Fruit fly (Drosophila melanogaster) whole organism, embryonic: Measurements from ENCODE around the gene CG3632.

ENCODE experiments used
- Bteb2 ChIP-seq: fragments of 200-800 bp; sonication (Bioruptor generic); optimal IDR thresholded peaks from 2 replicates; lab custom pipeline; 2016; ENCODE audit warnings: missing biosample characterization, missing genetic modification characterization
- CG12769 ChIP-seq: fragments of 200-800 bp; sonication (Bioruptor generic); optimal IDR thresholded peaks from 2 replicates; lab custom pipeline; 2019; ENCODE audit warnings: missing biosample characterization, mild to moderate bottlenecking, missing genetic modification characterization, moderate library complexity
- CG14050 ChIP-seq: fragments of 200-800 bp; sonication (Bioruptor generic); IDR thresholded peaks from 3 replicates; pipeline ENCODE4 v1.3.6; 2022; ENCODE audit warnings: missing biosample characterization, missing genetic modification characterization
- CG14667 ChIP-seq: fragments of 200-800 bp; sonication (Bioruptor generic); IDR thresholded peaks from 2 replicates; pipeline ENCODE4 v1.3.6; 2022; ENCODE audit warnings: missing biosample characterization, missing genetic modification characterization
- CG16813 ChIP-seq: fragments of 200-800 bp; sonication (Bioruptor generic); IDR thresholded peaks from 3 replicates; pipeline ENCODE4 v1.3.6; 2022; ENCODE audit warnings: missing biosample characterization, missing genetic modification characterization; ENCODE audit not compliant: partially characterized antibody
- CG17912 ChIP-seq: fragments of 200-800 bp; sonication (Bioruptor generic); optimal IDR thresholded peaks from 2 replicates; lab custom pipeline; 2018; ENCODE audit warnings: missing biosample characterization, mild to moderate bottlenecking, missing genetic modification characterization
- CG18619 ChIP-seq: fragments of 200-800 bp; sonication (Bioruptor generic); optimal IDR thresholded peaks from 3 replicates; lab custom pipeline; 2017; ENCODE audit warnings: missing biosample characterization, mild to moderate bottlenecking, missing genetic modification characterization
- CG2202 ChIP-seq: fragments of 200-800 bp; sonication (Bioruptor generic); optimal IDR thresholded peaks from 2 replicates; lab custom pipeline; 2018; ENCODE audit warnings: missing biosample characterization, mild to moderate bottlenecking, missing genetic modification characterization
- CG2712 ChIP-seq: fragments of 200-800 bp; optimal IDR thresholded peaks from 3 replicates; lab custom pipeline; 2019; ENCODE audit warnings: missing biosample characterization, mild to moderate bottlenecking, missing genetic modification characterization, moderate library complexity
- CG31388 ChIP-seq: fragments of 200-800 bp; sonication (Bioruptor generic); optimal IDR thresholded peaks from 2 replicates; lab custom pipeline; 2016; ENCODE audit warnings: missing biosample characterization, missing genetic modification characterization
- CG4707 ChIP-seq: fragments of 200-800 bp; sonication (Bioruptor generic); optimal IDR thresholded peaks from 2 replicates; lab custom pipeline; 2018; ENCODE audit warnings: missing biosample characterization, mild to moderate bottlenecking, missing genetic modification characterization, moderate library complexity
- CG6272 ChIP-seq: fragments of 200-800 bp; sonication (Bioruptor generic); IDR thresholded peaks from 2 replicates; pipeline ENCODE4 v1.3.6; 2022; ENCODE audit warnings: missing biosample characterization, missing genetic modification characterization
- CG7928 ChIP-seq: fragments of 200-800 bp; sonication (Bioruptor generic); optimal IDR thresholded peaks from 2 replicates; lab custom pipeline; 2017; ENCODE audit warnings: missing biosample characterization, mild to moderate bottlenecking, missing genetic modification characterization
- CG8281 ChIP-seq: fragments of 200-800 bp; sonication (Bioruptor generic); optimal IDR thresholded peaks from 2 replicates; lab custom pipeline; 2018; ENCODE audit warnings: missing biosample characterization, mild to moderate bottlenecking, missing genetic modification characterization, moderate library complexity
- CkIIα-i1 ChIP-seq: fragments of 200-800 bp; sonication (Bioruptor generic); IDR thresholded peaks from 2 replicates; pipeline ENCODE4 v1.3.6; 2022; ENCODE audit warnings: missing biosample characterization, missing genetic modification characterization
- Dad ChIP-seq: fragments of 200-800 bp; sonication (Bioruptor generic); optimal IDR thresholded peaks from 3 replicates; lab custom pipeline; 2016; ENCODE audit warnings: missing biosample characterization, missing genetic modification characterization
- Dek ChIP-seq: fragments of 200-800 bp; sonication (Bioruptor generic); optimal IDR thresholded peaks from 3 replicates; lab custom pipeline; 2019; ENCODE audit warnings: missing biosample characterization, mild to moderate bottlenecking, missing genetic modification characterization, moderate library complexity
- Dfd ChIP-seq, 2 experiments: fragments of >200 bp; optimal IDR thresholded peaks; 2 replicates each; lab custom pipeline; 2017; ENCODE audit warnings: missing biosample characterization in 2 of 2, missing genetic modification characterization in 2 of 2
- Dp ChIP-seq: fragments of 200-800 bp; sonication (Bioruptor generic); optimal IDR thresholded peaks from 2 replicates; lab custom pipeline; 2018; ENCODE audit warnings: missing biosample characterization, mild to moderate bottlenecking, missing genetic modification characterization, moderate library complexity
- Ets65A ChIP-seq: fragments of 200-800 bp; sonication (Bioruptor generic); peaks from one replicate; lab custom pipeline; 2016; ENCODE audit warnings: missing biosample characterization, missing genetic modification characterization
- HLH4C ChIP-seq: fragments of 200-800 bp; sonication (Bioruptor generic); IDR thresholded peaks from 3 replicates; pipeline ENCODE4 v1.3.6; 2022; ENCODE audit warnings: missing biosample characterization, missing genetic modification characterization; ENCODE audit not compliant: partially characterized antibody
- HLH54F ChIP-seq: fragments of 200-800 bp; sonication (Bioruptor generic); optimal IDR thresholded peaks from 3 replicates; lab custom pipeline; 2016; ENCODE audit warnings: missing biosample characterization, missing genetic modification characterization
- Mad ChIP-seq: fragments of 200-800 bp; sonication (Bioruptor generic); optimal IDR thresholded peaks from 2 replicates; lab custom pipeline; 2016; ENCODE audit warnings: missing biosample characterization, missing genetic modification characterization
- Nf-YB ChIP-seq: fragments of 200-800 bp; sonication (Bioruptor generic); optimal IDR thresholded peaks from 3 replicates; lab custom pipeline; 2019; ENCODE audit warnings: missing biosample characterization, mild to moderate bottlenecking, missing genetic modification characterization, moderate library complexity
- Opbp ChIP-seq: fragments of 200-800 bp; sonication (Bioruptor generic); IDR thresholded peaks from 3 replicates; pipeline ENCODE4 v1.3.6; 2022; ENCODE audit warnings: missing biosample characterization, missing genetic modification characterization; ENCODE audit not compliant: partially characterized antibody
- Poxn ChIP-seq: fragments of 200-800 bp; sonication (Bioruptor generic); IDR thresholded peaks from 2 replicates; pipeline ENCODE4 v1.3.6; 2022; ENCODE audit warnings: missing biosample characterization, missing genetic modification characterization
- Rx ChIP-seq: fragments of 200-800 bp; sonication (Bioruptor generic); IDR thresholded peaks from 2 replicates; pipeline ENCODE4 v1.3.6; 2022; ENCODE audit warnings: missing biosample characterization, missing genetic modification characterization
- Sry-β ChIP-seq: fragments of 200-800 bp; sonication (Bioruptor generic); optimal IDR thresholded peaks from 2 replicates; lab custom pipeline; 2018; ENCODE audit warnings: missing biosample characterization, mild to moderate bottlenecking, missing genetic modification characterization, moderate library complexity
- Sry-δ ChIP-seq: fragments of 200-800 bp; sonication (Bioruptor generic); optimal IDR thresholded peaks from 2 replicates; lab custom pipeline; 2016; ENCODE audit warnings: missing biosample characterization, missing genetic modification characterization
- Stat92E ChIP-seq, 3 experiments: fragments of >200 bp in 2 of 3; fragments of 200-800 bp in 1 of 3; sonication (Bioruptor generic) in 1 of 3; optimal IDR thresholded peaks; 2 replicates each; lab custom pipeline; 2017 to 2019; ENCODE audit warnings: missing biosample characterization in 3 of 3, missing genetic modification characterization in 3 of 3, mild to moderate bottlenecking in 1 of 3, moderate library complexity in 1 of 3
- Vsx1 ChIP-seq: fragments of 200-800 bp; sonication (Bioruptor generic); optimal IDR thresholded peaks from 2 replicates; lab custom pipeline; 2017; ENCODE audit warnings: missing biosample characterization, mild to moderate bottlenecking, missing genetic modification characterization, missing genetic modification reagents
- Xbp1 ChIP-seq: fragments of 200-800 bp; sonication (Bioruptor generic); optimal IDR thresholded peaks from 3 replicates; lab custom pipeline; 2016; ENCODE audit warnings: missing biosample characterization, mild to moderate bottlenecking, missing genetic modification characterization
- Xrp1 ChIP-seq: fragments of 200-800 bp; sonication (Bioruptor generic); IDR thresholded peaks from 2 replicates; pipeline ENCODE4 v1.3.6; 2022; ENCODE audit warnings: missing biosample characterization, missing genetic modification characterization
- abd-A ChIP-seq: fragments of 200-800 bp; sonication (Bioruptor generic); optimal IDR thresholded peaks from 3 replicates; lab custom pipeline; 2019; ENCODE audit warnings: missing biosample characterization, mild to moderate bottlenecking, missing genetic modification characterization, moderate library complexity
- ap ChIP-seq: fragments of 200-800 bp; sonication (Bioruptor generic); IDR thresholded peaks from 2 replicates; pipeline ENCODE4 v1.3.6; 2022; ENCODE audit warnings: missing biosample characterization, missing genetic modification characterization
- br ChIP-seq: fragments of >200 bp; optimal IDR thresholded peaks from 2 replicates; lab custom pipeline; 2017
- cwo ChIP-seq: fragments of 200-800 bp; sonication (Bioruptor generic); optimal IDR thresholded peaks from 3 replicates; lab custom pipeline; 2017; ENCODE audit warnings: missing biosample characterization, missing genetic modification characterization, mild to moderate bottlenecking, moderate library complexity, missing genetic modification reagents
- da ChIP-seq: fragments of 200-800 bp; sonication (Bioruptor generic); optimal IDR thresholded peaks from 2 replicates; lab custom pipeline; 2016; ENCODE audit warnings: missing biosample characterization, missing genetic modification characterization
- dati ChIP-seq: fragments of 200-800 bp; sonication (Bioruptor generic); IDR thresholded peaks from 2 replicates; pipeline ENCODE4 v1.3.6; 2022; ENCODE audit warnings: missing biosample characterization, missing genetic modification characterization
- gem ChIP-seq: fragments of 200-800 bp; sonication (Bioruptor generic); optimal IDR thresholded peaks from 2 replicates; lab custom pipeline; 2019; ENCODE audit warnings: missing biosample characterization, mild to moderate bottlenecking, missing genetic modification characterization, moderate library complexity
- grn ChIP-seq: fragments of 200-800 bp; sonication (Bioruptor generic); optimal IDR thresholded peaks from 3 replicates; lab custom pipeline; 2017; ENCODE audit warnings: missing biosample characterization, missing genetic modification characterization
- kay ChIP-seq: fragments of 200-800 bp; sonication (Bioruptor generic); optimal IDR thresholded peaks from 2 replicates; lab custom pipeline; 2016; ENCODE audit warnings: missing biosample characterization, missing genetic modification characterization
- pho ChIP-seq: fragments of 200-800 bp; sonication (Bioruptor generic); optimal IDR thresholded peaks from 2 replicates; lab custom pipeline; 2016; ENCODE audit warnings: missing biosample characterization, missing genetic modification characterization
- prd ChIP-seq, 3 experiments: fragments of >200 bp in 2 of 3; fragments of 200-800 bp in 1 of 3; sonication (Bioruptor generic) in 1 of 3; optimal IDR thresholded peaks in 2 of 3; IDR thresholded peaks in 1 of 3; 2 replicates in 2 of 3; 3 replicates in 1 of 3; pipeline versions ENCODE4 v1.3.6 to Lab custom; 2017 to 2022; ENCODE audit warnings: missing biosample characterization in 1 of 3, missing genetic modification characterization in 1 of 3
- seq ChIP-seq: fragments of 200-800 bp; sonication (Bioruptor generic); IDR thresholded peaks from 2 replicates; pipeline ENCODE4 v1.3.6; 2022; ENCODE audit warnings: missing biosample characterization, missing genetic modification characterization
- sqz ChIP-seq: fragments of 200-800 bp; sonication (Bioruptor generic); optimal IDR thresholded peaks from 3 replicates; lab custom pipeline; 2018; ENCODE audit warnings: missing biosample characterization, mild to moderate bottlenecking, missing genetic modification characterization
- tap ChIP-seq: fragments of 200-800 bp; optimal IDR thresholded peaks from 3 replicates; lab custom pipeline; 2019; ENCODE audit warnings: missing biosample characterization, mild to moderate bottlenecking, missing genetic modification characterization, moderate library complexity
- tin ChIP-seq: fragments of 200-800 bp; sonication (Bioruptor generic); optimal IDR thresholded peaks from 3 replicates; lab custom pipeline; 2016; ENCODE audit warnings: missing biosample characterization, missing genetic modification characterization
- tll ChIP-seq, 2 experiments: fragments of 200-800 bp in 1 of 2; fragments of >200 bp in 1 of 2; sonication (Bioruptor generic) in 1 of 2; optimal IDR thresholded peaks; 2 replicates each; lab custom pipeline; 2017 to 2019; ENCODE audit warnings: missing biosample characterization in 2 of 2, missing genetic modification characterization in 2 of 2, mild to moderate bottlenecking in 1 of 2, moderate library complexity in 1 of 2
- trem ChIP-seq: fragments of 200-800 bp; optimal IDR thresholded peaks from 3 replicates; lab custom pipeline; 2019; ENCODE audit warnings: missing biosample characterization, mild to moderate bottlenecking, missing genetic modification characterization, moderate library complexity

CG3632 gene

dm6 chrX:16263415-16263814 lies 33.1 kb upstream of the CG3632 start (continued):
- TF ChIP-seq br (lab: Kevin White, UChicago) = no peak
- TF ChIP-seq Dek (tag; lab: Kevin White, UChicago) = peak; percentile 71
- TF ChIP-seq CG12769 = peak; percentile 87
- TF ChIP-seq Sry-β (GFP tag; lab: Kevin White, UChicago) = no peak
- peak; percentile 15 for TF ChIP-seq Sry-δ (GFP tag; lab: Kevin White, UChicago)
- peak; percentile 13 for TF ChIP-seq pho
- TF ChIP-seq CG14667 (GFP tag; lab: Robert Waterston, UW) = peak; percentile 60
- peak; percentile 50 for TF ChIP-seq kay
- TF ChIP-seq grn (GFP tag; lab: Kevin White, UChicago) = no peak
- peak; percentile 48 for TF ChIP-seq sqz (GFP tag; lab: Kevin White, UChicago)
- TF ChIP-seq CG31388 = peak; percentile 49
- peak; percentile 69 for TF ChIP-seq trem (tag; lab: Kevin White, UChicago)
- TF ChIP-seq Poxn (GFP tag; lab: Robert Waterston, UW) = no peak
- peak; percentile 50 for TF ChIP-seq abd-A (tag; lab: Kevin White, UChicago)
- TF ChIP-seq Dad (GFP tag; lab: Kevin White, UChicago) = peak; percentile 30
- TF ChIP-seq CG6272 (GFP tag; lab: Robert Waterston, UW) = peak; percentile 53; the same call in 1 of the 2 replicates
- TF ChIP-seq CkIIα-i1 = no peak; the same call in 1 of the 2 replicates
- peak; percentile 71 for TF ChIP-seq cwo (GFP tag; lab: Kevin White, UChicago)
- TF ChIP-seq Xbp1 (GFP tag; lab: Kevin White, UChicago) = peak; percentile 78
- no peak for TF ChIP-seq HLH4C (GFP tag; lab: Robert Waterston, UW)
- TF ChIP-seq Nf-YB (GFP tag; lab: Kevin White, UChicago) = peak; percentile 50
- peak; percentile 28; the same call in 1 of the 2 replicates for TF ChIP-seq dati (GFP tag; lab: Robert Waterston, UW)
- peak; percentile 80 for TF ChIP-seq tin (GFP tag; lab: Kevin White, UChicago)
- TF ChIP-seq CG18619 (GFP tag; lab: Kevin White, UChicago) = peak; percentile 60
- peak; percentile 86 for TF ChIP-seq CG2712 (tag; lab: Kevin White, UChicago)
- TF ChIP-seq CG2202 (tag; lab: Kevin White, UChicago) = peak; percentile 67
- peak; percentile 19 for TF ChIP-seq HLH54F
- peak; percentile 79 for TF ChIP-seq tap
- TF ChIP-seq ap = peak; percentile 66; the same call in 1 of the 2 replicates
- peak; percentile 46 for TF ChIP-seq Vsx1 (GFP tag; lab: Kevin White, UChicago)
- TF ChIP-seq Dp (GFP tag; lab: Kevin White, UChicago) = no peak
- TF ChIP-seq CG16813 (GFP tag; lab: Robert Waterston, UW) = no peak
- TF ChIP-seq da = no peak
- TF ChIP-seq prd (optimal IDR thresholded peaks at IDR 0.05; lab: Kevin White, UChicago) = no peak
- TF ChIP-seq prd (GFP tag; IDR thresholded peaks at IDR 0.05; lab: Robert Waterston, UW) = peak; percentile 89
- peak; percentile 28 for TF ChIP-seq CG8281 (tag; lab: Kevin White, UChicago)
- TF ChIP-seq Xrp1 (GFP tag; lab: Robert Waterston, UW) = peak; percentile 88
- peak; percentile 96 for TF ChIP-seq Ets65A (GFP tag; lab: Kevin White, UChicago)
- peak; percentile 37 for TF ChIP-seq Mad
- no peak for TF ChIP-seq Opbp (GFP tag; lab: Robert Waterston, UW)
- TF ChIP-seq Stat92E (GFP tag; optimal IDR thresholded peaks at IDR 0.05; lab: Kevin White, UChicago) = no peak
- TF ChIP-seq tll (GFP tag; optimal IDR thresholded peaks at IDR 0.05; lab: Kevin White, UChicago) = no peak
- peak; percentile 85 for TF ChIP-seq seq (GFP tag; lab: Robert Waterston, UW)
- TF ChIP-seq gem = peak; percentile 86
- TF ChIP-seq Dfd (GFP tag; optimal IDR thresholded peaks at IDR 0.05; lab: Kevin White, UChicago) = no peak
- peak; percentile 45 for TF ChIP-seq Bteb2 (GFP tag; lab: Kevin White, UChicago)
- peak; percentile 68 for TF ChIP-seq CG14050 (GFP tag; lab: Robert Waterston, UW)
- no peak for TF ChIP-seq CG17912 (GFP tag; lab: Kevin White, UChicago)
- no peak for TF ChIP-seq CG7928 (GFP tag; lab: Kevin White, UChicago)
- TF ChIP-seq Rx (GFP tag; lab: Robert Waterston, UW) = peak; percentile 60
- peak; percentile 53 for TF ChIP-seq CG4707 (GFP tag; lab: Kevin White, UChicago)
